Fruit fly (Drosophila melanogaster): ENCODE measurements around the gene Arfip.

dm6 chr3R:11225220-11225619, 9.6 kb downstream of the Arfip start, which contains the start of gene scpr-C:
- no peak for TF ChIP-seq EcR (GFP tag; optimal IDR thresholded peaks at IDR 0.05)
- TF ChIP-seq usp (GFP tag; optimal IDR thresholded peaks at IDR 0.05) = no peak

All from whole organism.